Worm (Caenorhabditis elegans): ENCODE measurements around the gene rhr-2.

Gene rhr-2

DNA sequence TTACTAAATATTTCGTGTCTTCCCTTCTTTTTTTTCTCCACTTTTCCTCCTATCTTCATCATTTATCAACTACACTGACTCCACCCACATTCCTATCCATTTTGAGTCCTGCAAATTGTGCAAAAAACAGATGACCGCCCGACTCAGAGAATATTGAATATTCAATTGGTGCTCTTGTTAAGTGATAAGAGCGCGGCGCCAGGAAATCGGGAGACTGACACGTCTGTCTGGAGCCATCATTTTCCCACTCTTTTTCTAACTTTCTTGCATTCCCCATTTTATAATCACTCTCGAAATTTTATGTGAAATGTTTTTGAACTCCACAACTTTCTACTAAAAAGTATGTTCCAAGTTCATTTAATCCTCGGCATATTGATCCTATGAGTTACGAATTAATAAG, 25.9 kb upstream of the rhr-2 start:
- no peak for TF ChIP-seq mls-2 (tag; optimal IDR thresholded peaks at IDR 0.05)

DNA sequence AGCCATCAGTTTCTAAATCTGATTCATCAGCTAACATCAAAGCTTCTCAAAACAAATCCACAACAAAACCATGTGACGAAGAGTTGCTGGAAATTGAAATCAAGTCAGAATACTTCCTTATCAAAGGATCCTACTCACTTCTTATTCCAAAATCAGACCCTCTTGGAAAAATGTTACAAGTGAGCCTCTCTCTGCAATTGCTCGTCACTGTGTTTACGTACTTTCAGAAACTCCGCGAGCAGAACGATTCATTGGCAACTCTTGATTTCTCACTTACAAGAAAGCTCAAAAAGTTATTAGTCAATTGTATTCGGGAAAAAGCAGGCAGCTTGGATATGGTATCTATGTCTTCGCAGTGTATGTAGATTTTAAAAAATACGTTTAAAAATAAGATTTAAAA, 21.5 kb upstream of the rhr-2 start:
- no peak for TF ChIP-seq nhr-76 (tag; optimal IDR thresholded peaks at IDR 0.05)
- no peak for TF ChIP-seq mab-5 (tag; optimal IDR thresholded peaks at IDR 0.05)
- no peak for TF ChIP-seq unc-62 (GFP tag; optimal IDR thresholded peaks at IDR 0.05)

DNA sequence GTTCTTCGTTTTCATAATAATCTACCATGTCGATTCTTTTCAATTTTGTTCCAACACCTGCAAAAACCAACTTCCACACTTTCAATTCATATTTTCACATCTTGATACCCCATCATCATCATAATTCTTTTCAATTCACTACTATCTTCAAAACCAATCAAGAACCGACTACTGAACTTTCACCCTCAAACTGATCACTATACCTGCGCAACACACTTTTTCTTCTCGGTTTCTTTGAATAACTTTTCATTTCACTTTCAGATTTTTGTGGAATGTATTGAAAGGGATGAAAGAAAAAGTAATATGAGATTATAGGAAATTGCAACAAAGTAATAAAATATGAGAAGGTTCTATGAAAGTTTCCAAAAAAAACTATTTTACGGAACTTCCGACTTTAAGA, 11.1 kb upstream of the rhr-2 start:
- no peak for TF ChIP-seq ztf-11 (tag; optimal IDR thresholded peaks at IDR 0.05)
- no peak for TF ChIP-seq flh-1 (GFP tag; optimal IDR thresholded peaks at IDR 0.05)
- no peak for TF ChIP-seq blmp-1 (tag; optimal IDR thresholded peaks at IDR 0.05)
- no peak for TF ChIP-seq hlh-1 (tag; optimal IDR thresholded peaks at IDR 0.05)
- TF ChIP-seq snpc-4 (tag; optimal IDR thresholded peaks at IDR 0.05), result no peak
- no peak for TF ChIP-seq mab-5 (tag; optimal IDR thresholded peaks at IDR 0.05)
- TF ChIP-seq lin-13 (tag; optimal IDR thresholded peaks at IDR 0.05), result no peak
- no peak for TF ChIP-seq nhr-12 (tag; optimal IDR thresholded peaks at IDR 0.05)
- no peak for TF ChIP-seq nhr-237 (tag; optimal IDR thresholded peaks at IDR 0.05)
- no peak for TF ChIP-seq ham-2 (GFP tag; optimal IDR thresholded peaks at IDR 0.05)
- TF ChIP-seq pha-4 (tag; optimal IDR thresholded peaks at IDR 0.05), result no peak

DNA sequence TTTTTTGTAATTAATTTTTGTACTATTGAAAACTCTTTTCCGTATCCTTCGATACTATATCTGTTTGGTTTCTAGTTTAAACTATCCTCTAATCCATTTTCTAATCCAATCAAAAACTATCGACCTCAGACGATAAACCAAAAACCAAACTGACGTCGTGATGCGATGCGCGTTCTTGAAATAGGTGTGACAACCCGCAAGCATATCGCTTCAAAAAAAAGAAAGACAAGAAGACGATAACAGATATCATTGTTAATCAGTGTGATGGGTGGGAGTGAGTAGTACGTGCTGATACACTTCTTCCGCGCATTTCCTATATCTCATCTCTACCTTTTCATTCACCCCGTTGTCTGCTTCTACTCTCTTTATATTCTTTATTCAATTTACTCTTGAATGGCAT, 9.9 kb upstream of the rhr-2 start, which contains the start of gene T04F3.1:
Gene T04F3.1, plus strand, starts transcription at position 246 of the 400 bp plus-strand sequence.
- TF ChIP-seq sptf-1 (tag; optimal IDR thresholded peaks at IDR 0.05) (no peak), nhr-237 (tag; optimal IDR thresholded peaks at IDR 0.05) (no peak), zip-8 (tag; optimal IDR thresholded peaks at IDR 0.05) (no peak), mls-2 (tag; optimal IDR thresholded peaks at IDR 0.05) (no peak), bed-3 (GFP tag; optimal IDR thresholded peaks at IDR 0.05) (no peak), cnd-1 (tag; optimal IDR thresholded peaks at IDR 0.05) (no peak), M03D4.4 (tag; optimal IDR thresholded peaks at IDR 0.05) (no peak), nhr-28 (tag; optimal IDR thresholded peaks at IDR 0.05) (no peak), elt-1 (tag; optimal IDR thresholded peaks at IDR 0.05; ENCODE audit: borderline replicate concordance, insufficient read depth) (no peak), hlh-1 (tag; optimal IDR thresholded peaks at IDR 0.05) (no peak), blmp-1 (tag; optimal IDR thresholded peaks at IDR 0.05) (no peak), tbx-8 (GFP tag; optimal IDR thresholded peaks at IDR 0.05) (no peak), lin-32 (GFP tag; optimal IDR thresholded peaks at IDR 0.05) (no peak), unc-120 (tag; optimal IDR thresholded peaks at IDR 0.05; ENCODE audit: poor library complexity, severe bottlenecking) (no peak), ceh-83 (GFP tag; optimal IDR thresholded peaks at IDR 0.05) (no peak)

DNA sequence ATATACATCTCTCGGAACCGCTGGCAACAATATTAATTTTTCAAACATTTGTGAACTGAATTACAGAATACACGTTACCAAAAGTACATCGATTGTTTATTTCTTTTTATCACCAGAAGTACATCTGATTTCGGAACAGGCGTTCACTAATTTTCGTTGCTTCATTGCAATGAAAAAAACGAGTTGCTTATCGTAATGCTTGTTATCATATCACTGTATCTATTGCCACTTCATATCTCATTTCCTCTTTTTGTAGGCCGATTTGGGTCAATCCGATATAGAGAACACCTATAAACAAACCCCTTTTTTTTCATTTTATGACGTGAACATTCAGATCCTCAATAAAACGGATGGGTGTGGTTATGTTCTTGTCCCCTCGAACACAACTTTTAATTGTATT, 7.4 kb upstream of the rhr-2 start:
- TF ChIP-seq mep-1 (tag; optimal IDR thresholded peaks at IDR 0.05) (no peak), pha-4 (tag; optimal IDR thresholded peaks at IDR 0.05) (no peak), lin-13 (tag; optimal IDR thresholded peaks at IDR 0.05) (no peak), ceh-39 (tag; optimal IDR thresholded peaks at IDR 0.05) (no peak), M03D4.4 (tag; optimal IDR thresholded peaks at IDR 0.05) (no peak), ham-2 (GFP tag; optimal IDR thresholded peaks at IDR 0.05) (no peak), nhr-2 (tag; optimal IDR thresholded peaks at IDR 0.05) (no peak), nhr-76 (tag; optimal IDR thresholded peaks at IDR 0.05) (no peak), sptf-1 (tag; optimal IDR thresholded peaks at IDR 0.05) (no peak), blmp-1 (tag; optimal IDR thresholded peaks at IDR 0.05) (no peak), ztf-11 (tag; optimal IDR thresholded peaks at IDR 0.05) (no peak)

DNA sequence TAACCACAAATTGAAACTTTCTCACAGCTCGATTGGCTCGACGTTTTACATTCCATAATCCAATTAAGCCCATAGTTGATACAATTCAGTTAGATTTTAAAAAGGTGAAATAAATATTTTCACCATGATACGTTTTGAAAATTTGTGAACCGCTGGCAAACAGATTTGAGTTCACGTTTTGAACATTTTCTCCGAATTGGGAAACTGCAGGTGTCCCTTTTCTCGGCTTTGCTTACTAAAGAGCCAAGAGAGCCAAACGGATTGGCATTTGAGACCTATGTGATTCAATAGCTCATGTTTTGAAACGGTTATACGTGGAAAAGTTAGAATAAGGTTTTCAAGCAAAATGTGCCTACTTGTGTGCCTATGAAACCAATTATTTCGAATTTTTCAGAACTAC, 6.9 kb upstream of the rhr-2 start, which contains the start of gene spe-42:
Gene spe-42, minus strand, starts transcription at position 101 of the 400 bp plus-strand sequence.
- TF ChIP-seq M03D4.4 (tag; optimal IDR thresholded peaks at IDR 0.05) (no peak), flh-1 (GFP tag; optimal IDR thresholded peaks at IDR 0.05) (no peak), pha-4 (tag; optimal IDR thresholded peaks at IDR 0.05) (no peak), sem-2 (GFP tag; optimal IDR thresholded peaks at IDR 0.05) (no peak), unc-120 (tag; optimal IDR thresholded peaks at IDR 0.05; ENCODE audit: poor library complexity, severe bottlenecking) (no peak), elt-3 (tag; optimal IDR thresholded peaks at IDR 0.05) (no peak), ces-1 (GFP tag; optimal IDR thresholded peaks at IDR 0.05) (no peak), nhr-12 (tag; optimal IDR thresholded peaks at IDR 0.05) (no peak)
